Worm (Caenorhabditis elegans) whole organism, mixed stage, embryonic: Measurements from ENCODE around the gene nop-1.

ENCODE experiments used
- snpc-4 ChIP-seq: fragments of 150-350 bp; optimal IDR thresholded peaks from 2 replicates; lab custom pipeline; 2014; ENCODE audit warnings: missing biosample characterization, missing genetic modification characterization
- unc-62 ChIP-seq: fragments of 150-350 bp; optimal IDR thresholded peaks from 2 replicates; lab custom pipeline; 2014; ENCODE audit warnings: missing biosample characterization, missing genetic modification reagents, missing genetic modification characterization
- ztf-11 ChIP-seq: fragments of 150-350 bp; optimal IDR thresholded peaks from 2 replicates; lab custom pipeline; 2014; ENCODE audit warnings: missing biosample characterization, missing genetic modification characterization

ce11 chrIII:5932853-5933252, 25.7 kb upstream of the nop-1 start, which contains the start of gene zmp-1:
- TF ChIP-seq unc-62 (GFP tag; lab: Kevin White, UChicago) (no peak), ztf-11 (tag; lab: Kevin White, UChicago) (no peak), snpc-4 (tag; lab: Kevin White, UChicago) (no peak)
